Fruit fly (Drosophila melanogaster): ENCODE data around the gene CG43841.

CG43841 gene

DNA sequence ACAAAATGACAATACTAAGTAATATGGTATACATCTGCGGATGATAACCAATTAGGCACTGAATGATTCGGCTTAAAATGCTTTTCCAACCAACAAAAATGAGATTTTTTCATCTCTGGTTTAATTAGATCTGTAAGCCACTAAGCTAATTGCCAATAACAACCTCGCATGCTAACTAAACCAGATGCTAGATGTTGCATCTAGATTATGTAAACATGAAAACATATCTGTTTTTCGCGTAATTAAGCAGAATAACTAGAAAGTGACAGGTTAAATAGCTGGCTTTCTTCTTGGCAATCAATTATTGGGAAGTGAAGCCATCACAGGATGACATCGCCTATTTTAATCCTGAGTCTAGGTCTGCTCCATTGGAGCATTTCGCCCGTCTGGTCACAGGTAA, at the start of gene CG43841:
CG43841 (plus strand) TSS at position 301 of the 400 bp plus-strand sequence.
- TF ChIP-seq ttk (optimal IDR thresholded peaks at IDR 0.05) = no peak
- no peak for TF ChIP-seq Myc (optimal IDR thresholded peaks at IDR 0.05)

DNA sequence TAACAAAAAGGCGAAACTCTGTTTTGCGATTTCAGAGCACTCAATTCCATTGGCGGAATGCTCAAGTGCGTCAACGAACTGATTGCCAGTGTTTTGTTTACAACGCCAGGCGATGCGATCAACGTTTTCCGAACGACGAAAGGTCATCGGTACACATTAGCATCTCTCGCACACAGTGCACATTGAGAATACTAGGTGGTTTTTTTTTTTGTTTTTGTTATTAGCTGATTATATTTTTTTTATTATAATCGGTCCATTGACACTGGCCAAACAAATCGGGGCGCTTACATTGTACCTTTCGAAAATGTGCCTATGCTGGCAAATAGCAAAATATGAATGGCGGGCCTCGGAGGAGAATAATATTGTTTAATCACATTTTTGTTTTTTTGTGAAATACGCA, 44.3 kb upstream of the CG43841 start:
- TF ChIP-seq psq (optimal IDR thresholded peaks at IDR 0.05) (no peak), ttk (optimal IDR thresholded peaks at IDR 0.05) (no peak), Myc (optimal IDR thresholded peaks at IDR 0.05) (no peak), Sin3A (optimal IDR thresholded peaks at IDR 0.05) (no peak), insv (optimal IDR thresholded peaks at IDR 0.05) (no peak), h (optimal IDR thresholded peaks at IDR 0.05) (no peak)

DNA sequence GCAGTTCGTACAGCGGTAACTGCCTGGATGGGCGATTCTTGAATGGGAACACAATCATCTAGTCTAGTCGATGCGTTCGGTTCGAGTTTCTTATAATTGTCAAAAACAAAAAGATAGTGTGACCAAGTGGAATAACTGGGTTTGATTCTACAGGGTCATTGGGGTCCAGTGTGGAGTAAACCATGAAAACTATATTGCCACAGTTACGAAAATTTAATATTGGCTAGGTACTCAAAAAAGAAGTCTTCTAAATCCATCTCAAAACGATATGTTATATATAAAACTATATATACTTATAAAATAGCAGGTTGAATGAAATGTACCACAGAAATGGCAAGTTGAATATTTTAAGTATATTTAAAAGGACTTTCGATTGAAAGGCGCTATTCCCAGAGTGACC, 39.5 kb upstream of the CG43841 start, which contains the start of gene CG34328:
CG34328 (minus strand) TSS at position 101 of the 400 bp plus-strand sequence.
- no peak for TF ChIP-seq psq (optimal IDR thresholded peaks at IDR 0.05)
- TF ChIP-seq Myc (optimal IDR thresholded peaks at IDR 0.05) = no peak
- no peak for TF ChIP-seq insv (optimal IDR thresholded peaks at IDR 0.05)
- TF ChIP-seq ttk (optimal IDR thresholded peaks at IDR 0.05) = no peak
- no peak for TF ChIP-seq h (optimal IDR thresholded peaks at IDR 0.05)
- no peak for TF ChIP-seq Sin3A (optimal IDR thresholded peaks at IDR 0.05)

DNA sequence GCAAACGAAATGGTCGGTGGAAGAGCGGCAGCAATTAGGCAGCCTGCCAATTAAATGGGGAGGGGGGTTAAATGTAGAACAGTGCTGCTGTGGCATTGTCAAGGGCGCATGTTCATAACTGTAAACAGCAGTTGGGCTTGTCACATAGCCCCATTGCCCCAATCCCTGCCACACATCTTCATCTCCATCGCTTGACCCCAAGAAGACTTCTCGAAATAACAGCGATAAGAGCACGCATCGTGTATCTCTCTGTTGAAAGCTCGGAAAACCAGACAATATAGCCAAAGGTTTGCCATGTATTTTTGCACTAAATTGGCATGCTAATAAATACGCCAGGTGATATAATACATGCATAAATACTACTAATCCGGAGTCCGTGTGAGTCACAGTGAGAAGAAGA, 36.9 kb upstream of the CG43841 start:
- TF ChIP-seq Myc (optimal IDR thresholded peaks at IDR 0.05) (no peak), h (optimal IDR thresholded peaks at IDR 0.05) (no peak), ttk (optimal IDR thresholded peaks at IDR 0.05) (no peak), Sin3A (optimal IDR thresholded peaks at IDR 0.05) (no peak), insv (optimal IDR thresholded peaks at IDR 0.05) (no peak), psq (optimal IDR thresholded peaks at IDR 0.05) (no peak)

- TF ChIP-seq ttk (optimal IDR thresholded peaks at IDR 0.05) (no peak), Myc (optimal IDR thresholded peaks at IDR 0.05) (no peak), h (optimal IDR thresholded peaks at IDR 0.05) (no peak), Sin3A (optimal IDR thresholded peaks at IDR 0.05) (no peak), insv (optimal IDR thresholded peaks at IDR 0.05) (no peak), psq (optimal IDR thresholded peaks at IDR 0.05) (no peak)
Observed at dm6 chrX:18404150-18404631, 35.3 kb upstream of the CG43841 start.

DNA sequence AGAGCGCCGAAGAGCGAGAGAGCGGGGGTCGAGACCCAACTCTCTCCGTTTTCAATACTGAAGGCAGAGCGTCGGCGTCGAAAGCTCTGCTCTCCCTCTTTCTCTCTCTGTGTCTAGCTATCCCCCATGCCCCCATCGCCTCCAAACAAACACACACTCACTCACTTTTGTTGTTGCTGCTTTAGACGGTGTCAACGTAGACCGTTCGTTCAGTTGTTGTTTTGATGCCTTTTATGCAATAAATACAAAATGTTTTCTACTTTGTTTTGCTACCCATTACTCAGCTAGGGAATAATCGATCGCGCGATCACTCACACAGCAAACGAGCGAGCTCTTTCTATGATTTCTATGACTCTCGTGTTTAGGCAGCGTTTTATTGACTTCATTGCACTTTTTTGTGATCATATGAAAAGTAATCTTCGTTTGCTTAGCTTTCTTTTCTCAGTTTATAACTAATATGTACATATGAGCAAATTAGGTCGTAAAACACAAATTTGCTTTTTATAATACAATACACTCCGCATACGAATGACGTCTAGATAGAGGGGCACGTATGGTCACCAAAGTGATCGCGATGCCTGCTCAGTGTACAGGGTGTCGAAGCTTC, 34.7 kb upstream of the CG43841 start:
- TF ChIP-seq Myc (optimal IDR thresholded peaks at IDR 0.05) = no peak
- no peak for TF ChIP-seq Sin3A (optimal IDR thresholded peaks at IDR 0.05)
- TF ChIP-seq h (optimal IDR thresholded peaks at IDR 0.05) = no peak
- no peak for TF ChIP-seq ttk (optimal IDR thresholded peaks at IDR 0.05)
- TF ChIP-seq insv (optimal IDR thresholded peaks at IDR 0.05) = no peak
- TF ChIP-seq psq (optimal IDR thresholded peaks at IDR 0.05) = no peak

DNA sequence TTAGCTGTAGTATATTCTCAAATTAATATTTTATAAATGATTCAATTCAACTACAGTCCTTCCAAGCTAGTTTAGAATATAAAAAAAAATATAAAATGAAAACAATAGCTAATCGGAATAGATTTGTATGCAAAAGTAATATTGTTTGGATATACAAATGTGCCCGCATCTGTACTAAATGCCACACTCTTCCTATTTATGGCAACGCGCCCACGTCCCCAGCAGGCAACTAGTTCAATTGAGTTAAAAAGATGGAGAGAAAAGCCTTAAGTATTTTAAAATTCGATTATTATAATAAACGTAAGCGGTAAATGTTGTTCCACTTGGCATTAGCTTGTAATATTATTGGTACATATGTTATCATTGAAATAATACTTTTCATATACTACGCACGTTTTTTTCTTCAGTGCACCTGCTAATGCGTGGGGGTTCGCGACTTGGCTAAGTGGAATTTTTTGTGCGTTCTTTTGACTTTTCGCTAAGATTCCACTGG, 33.9 kb upstream of the CG43841 start:
- no peak for TF ChIP-seq ttk (optimal IDR thresholded peaks at IDR 0.05)

DNA sequence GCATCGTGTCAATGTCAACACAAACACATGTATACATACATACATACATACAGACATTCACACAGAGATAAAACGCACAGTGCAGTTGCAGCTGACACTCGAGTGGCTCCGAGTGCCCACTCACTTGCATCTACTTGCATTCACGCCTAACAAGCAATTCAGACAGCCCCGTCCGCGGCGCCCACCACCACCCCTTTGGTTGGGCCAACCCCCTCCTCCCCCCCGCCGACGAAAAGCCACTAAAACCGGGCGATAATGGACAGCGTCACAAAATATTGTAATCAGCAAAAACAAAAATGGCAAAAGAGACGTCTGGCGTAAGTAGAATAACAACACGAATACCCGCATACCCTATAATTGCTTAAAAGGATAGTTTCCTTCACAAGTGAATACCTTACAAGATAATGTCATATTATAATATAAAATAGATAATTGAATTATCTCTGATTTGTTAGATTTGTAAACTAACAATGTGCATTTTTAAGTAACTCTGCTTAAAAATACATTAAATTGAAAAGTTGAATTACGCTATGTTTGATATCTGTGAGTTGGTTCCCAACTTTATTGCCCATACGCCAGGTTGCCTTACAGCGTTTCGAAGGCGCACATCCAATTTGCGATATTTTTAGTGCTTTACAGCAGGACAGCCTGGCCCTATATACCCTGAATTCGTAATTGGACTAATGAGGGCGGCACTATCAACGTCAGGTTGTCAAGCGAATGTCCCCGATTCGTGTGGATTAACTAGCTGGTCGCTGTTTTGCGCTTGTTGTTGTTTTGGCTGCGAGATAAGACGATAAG, 32.7 kb upstream of the CG43841 start:
- TF ChIP-seq Myc (optimal IDR thresholded peaks at IDR 0.05) = no peak
- TF ChIP-seq h (optimal IDR thresholded peaks at IDR 0.05) = no peak
- no peak for TF ChIP-seq ttk (optimal IDR thresholded peaks at IDR 0.05)
- TF ChIP-seq insv (optimal IDR thresholded peaks at IDR 0.05) = no peak
- TF ChIP-seq psq (optimal IDR thresholded peaks at IDR 0.05) = no peak
- TF ChIP-seq Sin3A (optimal IDR thresholded peaks at IDR 0.05) = no peak

DNA sequence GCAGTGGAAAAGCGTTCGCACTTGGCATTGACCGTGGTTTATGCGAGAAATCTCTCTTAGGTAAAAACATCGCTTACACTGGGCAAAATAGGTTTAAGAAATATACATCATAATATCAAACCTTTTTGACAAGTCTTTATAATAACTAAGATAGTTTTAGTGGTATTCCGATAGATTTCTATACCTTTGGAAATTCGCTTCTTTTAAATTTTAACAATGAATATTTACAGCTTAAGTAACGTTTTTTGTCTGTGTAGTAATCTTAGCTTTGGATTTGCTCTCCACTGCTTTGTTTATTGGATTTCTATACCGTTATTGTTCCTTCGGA, 32.1 kb upstream of the CG43841 start:
- no peak for TF ChIP-seq Myc (optimal IDR thresholded peaks at IDR 0.05)
- no peak for TF ChIP-seq insv (optimal IDR thresholded peaks at IDR 0.05)
- TF ChIP-seq Sin3A (optimal IDR thresholded peaks at IDR 0.05) = no peak
- TF ChIP-seq psq (optimal IDR thresholded peaks at IDR 0.05) = no peak
- no peak for TF ChIP-seq h (optimal IDR thresholded peaks at IDR 0.05)
- no peak for TF ChIP-seq ttk (optimal IDR thresholded peaks at IDR 0.05)

dm6 chrX:18409449-18409848, 30.0 kb upstream of the CG43841 start:
- TF ChIP-seq Myc (optimal IDR thresholded peaks at IDR 0.05) (no peak), ttk (optimal IDR thresholded peaks at IDR 0.05) (no peak), insv (optimal IDR thresholded peaks at IDR 0.05) (no peak), psq (optimal IDR thresholded peaks at IDR 0.05) (no peak), Sin3A (optimal IDR thresholded peaks at IDR 0.05) (no peak), h (optimal IDR thresholded peaks at IDR 0.05) (no peak)

DNA sequence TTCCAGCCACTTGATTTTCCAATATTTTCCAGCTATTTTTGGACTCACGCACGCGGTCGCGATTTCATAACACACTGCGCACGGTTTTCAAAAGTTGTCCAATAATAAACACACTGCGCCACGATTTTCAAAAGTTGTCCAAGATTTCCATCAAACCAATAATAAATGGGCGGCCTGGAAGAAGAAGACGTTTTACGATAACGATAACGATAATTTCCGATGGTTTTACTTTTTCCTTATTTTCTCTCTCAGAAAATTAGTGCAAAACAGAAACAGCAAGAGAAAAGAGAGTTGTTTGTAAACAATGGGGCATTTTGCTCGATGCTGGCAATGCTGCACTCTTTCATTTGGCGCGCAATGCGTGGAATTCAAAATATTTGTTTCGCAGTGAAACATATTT, 29.5 kb upstream of the CG43841 start, which contains the start of gene Nt5b:
Nt5b (minus strand) TSS at position 207 of the 400 bp plus-strand sequence.
- no peak for TF ChIP-seq ttk (optimal IDR thresholded peaks at IDR 0.05)
- TF ChIP-seq h (optimal IDR thresholded peaks at IDR 0.05) = no peak
- no peak for TF ChIP-seq psq (optimal IDR thresholded peaks at IDR 0.05)
- TF ChIP-seq insv (optimal IDR thresholded peaks at IDR 0.05) = no peak
- no peak for TF ChIP-seq Myc (optimal IDR thresholded peaks at IDR 0.05)
- no peak for TF ChIP-seq Sin3A (optimal IDR thresholded peaks at IDR 0.05)

- TF ChIP-seq Myc (optimal IDR thresholded peaks at IDR 0.05) (no peak), Sin3A (optimal IDR thresholded peaks at IDR 0.05) (no peak)
Observed at dm6 chrX:18415115-18415514, 24.4 kb upstream of the CG43841 start, which contains the start of gene CG15056. Gene CG15056 (plus strand): TSS chrX:18415415.

DNA sequence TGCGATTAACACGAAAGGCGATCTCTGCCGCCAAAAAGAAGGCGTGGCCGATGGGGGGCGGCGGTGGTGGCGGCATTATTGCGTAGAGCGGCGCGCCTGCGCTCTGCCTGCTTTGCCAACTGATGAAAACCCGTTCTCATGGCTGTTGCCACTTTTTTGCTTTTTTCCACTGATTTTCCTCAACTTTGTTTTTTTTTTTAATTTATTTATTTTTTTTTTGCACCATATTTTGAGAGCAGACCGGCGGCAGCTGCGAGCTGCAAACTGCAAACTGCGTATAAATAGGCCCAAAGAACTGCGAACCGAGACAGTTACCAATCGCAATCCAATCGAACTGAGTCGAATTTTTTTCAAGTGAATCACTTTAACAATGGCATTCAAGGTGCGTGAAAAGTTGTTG, 17.4 kb upstream of the CG43841 start, which contains the start of gene CG42323:
CG42323 (plus strand) TSS at position 302 of the 400 bp plus-strand sequence.
- TF ChIP-seq insv (optimal IDR thresholded peaks at IDR 0.05) (no peak), h (optimal IDR thresholded peaks at IDR 0.05) (no peak), Sin3A (optimal IDR thresholded peaks at IDR 0.05) (no peak), ttk (optimal IDR thresholded peaks at IDR 0.05) (no peak), Myc (optimal IDR thresholded peaks at IDR 0.05) (no peak), psq (optimal IDR thresholded peaks at IDR 0.05) (no peak)

Measured in Kc167 (cell line).